Fruit fly (Drosophila melanogaster) whole organism, embryonic: ENCODE data around the gene Qsox2.

ENCODE experiments used
- BtbVII ChIP-seq: fragments of 200-800 bp; sonication (Bioruptor generic); optimal IDR thresholded peaks from 3 replicates; lab custom pipeline; 2017; ENCODE audit warnings: missing biosample characterization, mild to moderate bottlenecking, missing genetic modification characterization
- CG10209 ChIP-seq: fragments of 200-800 bp; sonication (Bioruptor generic); optimal IDR thresholded peaks from 3 replicates; lab custom pipeline; 2017; ENCODE audit warnings: missing biosample characterization, mild to moderate bottlenecking, missing genetic modification characterization, missing genetic modification reagents
- CG11504 ChIP-seq: fragments of 200-800 bp; sonication (Bioruptor generic); optimal IDR thresholded peaks from 3 replicates; lab custom pipeline; 2019; ENCODE audit warnings: missing biosample characterization, mild to moderate bottlenecking, missing genetic modification characterization, moderate library complexity
- CG11723 ChIP-seq: fragments of 200-800 bp; sonication (Bioruptor generic); optimal IDR thresholded peaks from 2 replicates; lab custom pipeline; 2017; ENCODE audit warnings: missing biosample characterization, mild to moderate bottlenecking, missing genetic modification characterization
- CG12942 ChIP-seq: fragments of 200-800 bp; sonication (Bioruptor generic); optimal IDR thresholded peaks from 3 replicates; lab custom pipeline; 2016; ENCODE audit warnings: missing biosample characterization, missing genetic modification characterization
- CG15479 ChIP-seq: fragments of 200-800 bp; sonication (Bioruptor generic); optimal IDR thresholded peaks from 3 replicates; lab custom pipeline; 2019; ENCODE audit warnings: missing biosample characterization, mild to moderate bottlenecking, missing genetic modification characterization, moderate library complexity
- CG17612 ChIP-seq: fragments of 200-800 bp; sonication (Bioruptor generic); IDR thresholded peaks from 2 replicates; pipeline ENCODE4 v1.3.6; 2022; ENCODE audit warnings: missing biosample characterization, missing genetic modification characterization
- CG17802 ChIP-seq: fragments of 200-800 bp; sonication (Bioruptor generic); optimal IDR thresholded peaks from 2 replicates; lab custom pipeline; 2018; ENCODE audit warnings: missing biosample characterization, mild to moderate bottlenecking, missing genetic modification characterization, moderate library complexity
- CG17829 ChIP-seq: fragments of 200-800 bp; optimal IDR thresholded peaks from 2 replicates; lab custom pipeline; 2019; ENCODE audit warnings: missing biosample characterization, mild to moderate bottlenecking, missing genetic modification characterization, moderate library complexity
- CG18619 ChIP-seq: fragments of 200-800 bp; sonication (Bioruptor generic); optimal IDR thresholded peaks from 3 replicates; lab custom pipeline; 2017; ENCODE audit warnings: missing biosample characterization, mild to moderate bottlenecking, missing genetic modification characterization
- CG2120 ChIP-seq: fragments of 200-800 bp; sonication (Bioruptor generic); optimal IDR thresholded peaks from 3 replicates; lab custom pipeline; 2016; ENCODE audit warnings: missing biosample characterization, missing genetic modification characterization
- CG2875 ChIP-seq: fragments of 200-800 bp; sonication (Bioruptor generic); optimal IDR thresholded peaks from 2 replicates; lab custom pipeline; 2017; ENCODE audit warnings: missing biosample characterization, mild to moderate bottlenecking, missing genetic modification characterization, missing genetic modification reagents
- CG31365 ChIP-seq: fragments of 200-800 bp; sonication (Bioruptor generic); optimal IDR thresholded peaks from 2 replicates; lab custom pipeline; 2018; ENCODE audit warnings: missing biosample characterization, mild to moderate bottlenecking, missing genetic modification characterization
- CG3281 ChIP-seq: fragments of 200-800 bp; sonication (Bioruptor generic); optimal IDR thresholded peaks from 3 replicates; lab custom pipeline; 2017; ENCODE audit warnings: missing biosample characterization, mild to moderate bottlenecking, missing genetic modification characterization
- CG3995 ChIP-seq: fragments of 200-800 bp; sonication (Bioruptor generic); optimal IDR thresholded peaks from 3 replicates; lab custom pipeline; 2016; ENCODE audit warnings: missing biosample characterization, missing genetic modification characterization
- CG6813 ChIP-seq: fragments of 200-800 bp; sonication (Bioruptor generic); optimal IDR thresholded peaks from 2 replicates; lab custom pipeline; 2017; ENCODE audit warnings: missing biosample characterization, missing genetic modification characterization, mild to moderate bottlenecking, moderate library complexity, missing genetic modification reagents
- CG7839 ChIP-seq: fragments of 200-800 bp; sonication (Bioruptor generic); optimal IDR thresholded peaks from 3 replicates; lab custom pipeline; 2018; ENCODE audit warnings: missing biosample characterization, mild to moderate bottlenecking, missing genetic modification characterization, moderate library complexity
- CG7928 ChIP-seq: fragments of 200-800 bp; sonication (Bioruptor generic); optimal IDR thresholded peaks from 2 replicates; lab custom pipeline; 2017; ENCODE audit warnings: missing biosample characterization, mild to moderate bottlenecking, missing genetic modification characterization
- CG8359 ChIP-seq: fragments of 200-800 bp; sonication (Bioruptor generic); optimal IDR thresholded peaks from 2 replicates; lab custom pipeline; 2017; ENCODE audit warnings: missing biosample characterization, mild to moderate bottlenecking, missing genetic modification characterization, borderline replicate concordance
- CG8944 ChIP-seq: fragments of 200-800 bp; sonication (Bioruptor generic); optimal IDR thresholded peaks from 3 replicates; lab custom pipeline; 2016; ENCODE audit warnings: missing biosample characterization, missing genetic modification characterization
- CG9609 ChIP-seq: fragments of 200-800 bp; sonication (Bioruptor generic); optimal IDR thresholded peaks from 3 replicates; lab custom pipeline; 2016; ENCODE audit warnings: missing biosample characterization, missing genetic modification characterization
- CG9932 ChIP-seq: fragments of 200-800 bp; sonication (Bioruptor generic); IDR thresholded peaks from 2 replicates; pipeline ENCODE4 v1.3.6; 2022; ENCODE audit warnings: missing biosample characterization, missing genetic modification characterization
- CHES-1-like ChIP-seq: fragments of 200-800 bp; sonication (Bioruptor generic); optimal IDR thresholded peaks from 2 replicates; lab custom pipeline; 2016; ENCODE audit warnings: missing biosample characterization, missing genetic modification characterization
- Deaf1 ChIP-seq: fragments of 200-800 bp; optimal IDR thresholded peaks from 3 replicates; lab custom pipeline; 2019; ENCODE audit warnings: missing biosample characterization, mild to moderate bottlenecking, missing genetic modification characterization, moderate library complexity
- Dfd ChIP-seq, 2 experiments: fragments of >200 bp; optimal IDR thresholded peaks; 2 replicates each; lab custom pipeline; 2017; ENCODE audit warnings: missing biosample characterization in 2 of 2, missing genetic modification characterization in 2 of 2
- Dip2 ChIP-seq: fragments of 200-800 bp; sonication (Bioruptor generic); IDR thresholded peaks from 2 replicates; pipeline ENCODE4 v1.3.6; 2022; ENCODE audit warnings: missing biosample characterization, missing genetic modification characterization
- GATAe ChIP-seq: fragments of 200-800 bp; sonication (Bioruptor generic); conservative IDR thresholded peaks from 2 replicates; pipeline ENCODE4 v1.3.6; 2022; ENCODE audit warnings: missing biosample characterization, missing genetic modification characterization
- Hmx ChIP-seq: fragments of 200-800 bp; sonication (Bioruptor generic); optimal IDR thresholded peaks from 2 replicates; lab custom pipeline; 2016; ENCODE audit warnings: missing biosample characterization, missing genetic modification characterization
- Meics ChIP-seq: fragments of 200-800 bp; sonication (Bioruptor generic); optimal IDR thresholded peaks from 2 replicates; lab custom pipeline; 2017; ENCODE audit warnings: missing biosample characterization, mild to moderate bottlenecking, missing genetic modification characterization
- Oaz ChIP-seq: fragments of 200-800 bp; sonication (Bioruptor generic); IDR thresholded peaks from 2 replicates; pipeline ENCODE4 v1.3.6; 2022; ENCODE audit warnings: missing biosample characterization, missing genetic modification characterization
- Oli ChIP-seq: fragments of 200-800 bp; sonication (Bioruptor generic); optimal IDR thresholded peaks from 2 replicates; lab custom pipeline; 2018; ENCODE audit warnings: missing biosample characterization, mild to moderate bottlenecking, missing genetic modification characterization, moderate library complexity
- ab ChIP-seq: fragments of 200-800 bp; sonication (Bioruptor generic); optimal IDR thresholded peaks from 2 replicates; lab custom pipeline; 2016; ENCODE audit warnings: missing biosample characterization, missing genetic modification characterization
- al ChIP-seq: fragments of 200-800 bp; sonication (Bioruptor generic); IDR thresholded peaks from 2 replicates; pipeline ENCODE4 v1.3.6; 2022; ENCODE audit warnings: missing biosample characterization, missing genetic modification characterization
- aop ChIP-seq: fragments of 200-800 bp; sonication (Bioruptor generic); IDR thresholded peaks from 2 replicates; pipeline ENCODE4 v1.3.6; 2022; ENCODE audit warnings: missing biosample characterization, missing genetic modification characterization
- ash1 ChIP-seq: fragments of 200-800 bp; sonication (Bioruptor generic); optimal IDR thresholded peaks from 2 replicates; lab custom pipeline; 2018; ENCODE audit warnings: missing biosample characterization, mild to moderate bottlenecking, missing genetic modification characterization
- dmrt99B ChIP-seq: fragments of 200-800 bp; sonication (Bioruptor generic); optimal IDR thresholded peaks from 2 replicates; lab custom pipeline; 2018; ENCODE audit warnings: missing biosample characterization, mild to moderate bottlenecking, missing genetic modification characterization, moderate library complexity
- gt ChIP-seq: fragments of 200-800 bp; sonication (Bioruptor generic); IDR thresholded peaks from 2 replicates; pipeline ENCODE4 v1.3.6; 2022; ENCODE audit warnings: missing biosample characterization, missing genetic modification characterization
- jumu ChIP-seq: fragments of 200-800 bp; sonication (Bioruptor generic); optimal IDR thresholded peaks from 3 replicates; lab custom pipeline; 2016; ENCODE audit warnings: missing biosample characterization, missing genetic modification characterization
- mld ChIP-seq: fragments of 200-800 bp; sonication (Bioruptor generic); IDR thresholded peaks from 3 replicates; pipeline ENCODE4 v1.3.6; 2022; ENCODE audit warnings: missing biosample characterization, missing genetic modification characterization; ENCODE audit not compliant: partially characterized antibody
- onecut ChIP-seq: fragments of 200-800 bp; sonication (Bioruptor generic); IDR thresholded peaks from 2 replicates; pipeline ENCODE4 v1.3.6; 2022; ENCODE audit warnings: missing biosample characterization, missing genetic modification characterization
- pfk ChIP-seq: fragments of 200-800 bp; sonication (Bioruptor generic); optimal IDR thresholded peaks from 2 replicates; lab custom pipeline; 2018; ENCODE audit warnings: missing biosample characterization, mild to moderate bottlenecking, missing genetic modification characterization, moderate library complexity
- pzg ChIP-seq: fragments of 200-800 bp; sonication (Bioruptor generic); optimal IDR thresholded peaks from 3 replicates; lab custom pipeline; 2018; ENCODE audit warnings: missing biosample characterization, mild to moderate bottlenecking, missing genetic modification characterization, moderate library complexity
- run ChIP-seq: fragments of 200-800 bp; sonication (Bioruptor generic); optimal IDR thresholded peaks from 3 replicates; lab custom pipeline; 2018; ENCODE audit warnings: missing biosample characterization, mild to moderate bottlenecking, missing genetic modification characterization
- shn ChIP-seq: fragments of 200-800 bp; sonication (Bioruptor generic); optimal IDR thresholded peaks from 3 replicates; lab custom pipeline; 2016; ENCODE audit warnings: missing biosample characterization, missing genetic modification characterization
- slbo ChIP-seq: fragments of 200-800 bp; sonication (Bioruptor generic); IDR thresholded peaks from 2 replicates; pipeline ENCODE4 v1.3.6; 2022; ENCODE audit warnings: missing biosample characterization, missing genetic modification characterization
- stwl ChIP-seq: fragments of 200-800 bp; sonication (Bioruptor generic); optimal IDR thresholded peaks from 3 replicates; lab custom pipeline; 2018; ENCODE audit warnings: missing biosample characterization, mild to moderate bottlenecking, missing genetic modification characterization, moderate library complexity
- tap ChIP-seq: fragments of 200-800 bp; optimal IDR thresholded peaks from 3 replicates; lab custom pipeline; 2019; ENCODE audit warnings: missing biosample characterization, mild to moderate bottlenecking, missing genetic modification characterization, moderate library complexity
- tll ChIP-seq, 2 experiments: fragments of 200-800 bp in 1 of 2; fragments of >200 bp in 1 of 2; sonication (Bioruptor generic) in 1 of 2; optimal IDR thresholded peaks; 2 replicates each; lab custom pipeline; 2017 to 2019; ENCODE audit warnings: missing biosample characterization in 2 of 2, missing genetic modification characterization in 2 of 2, mild to moderate bottlenecking in 1 of 2, moderate library complexity in 1 of 2
- toy ChIP-seq: fragments of 200-800 bp; sonication (Bioruptor generic); IDR thresholded peaks from 2 replicates; pipeline ENCODE4 v1.3.6; 2022; ENCODE audit warnings: missing biosample characterization, missing genetic modification characterization
- tup ChIP-seq: fragments of 200-800 bp; sonication (Bioruptor generic); optimal IDR thresholded peaks from 2 replicates; lab custom pipeline; 2016; ENCODE audit warnings: missing biosample characterization, mild to moderate bottlenecking, missing genetic modification characterization, moderate library complexity
- vfl ChIP-seq: fragments of 200-800 bp; sonication (Bioruptor generic); optimal IDR thresholded peaks from 2 replicates; lab custom pipeline; 2016; ENCODE audit warnings: missing biosample characterization, missing genetic modification characterization

The Qsox2 gene

dm6 chr3R:21874982-21875466 lies 38.5 kb upstream of the Qsox2 start, which contains the start of gene CG6656 (continued):
- TF ChIP-seq Dip2 (GFP tag; lab: Robert Waterston, UW) = no peak
- TF ChIP-seq tup (GFP tag; lab: Kevin White, UChicago) = no peak
- no peak for TF ChIP-seq dmrt99B (tag; lab: Kevin White, UChicago)
- TF ChIP-seq CG7928 (GFP tag; lab: Kevin White, UChicago) = no peak
- TF ChIP-seq CG9609 (GFP tag; lab: Kevin White, UChicago) = no peak
- TF ChIP-seq CG9932 = 0 out of 2 replicates have a peak, but pooled peaks have one; percentile 19
- peak; percentile 1 for TF ChIP-seq CG6813 (GFP tag; lab: Kevin White, UChicago)
- TF ChIP-seq vfl (GFP tag; lab: Kevin White, UChicago) = no peak
- peak; percentile 5 for TF ChIP-seq CG18619
- no peak for TF ChIP-seq CG3281 (GFP tag; lab: Kevin White, UChicago)
- TF ChIP-seq CG31365 (tag; lab: Kevin White, UChicago) = no peak
- no peak for TF ChIP-seq Oaz (GFP tag; lab: Robert Waterston, UW)
- TF ChIP-seq CG11504 (tag; lab: Kevin White, UChicago) = no peak
- no peak for TF ChIP-seq run (tag; lab: Kevin White, UChicago)
- TF ChIP-seq CHES-1-like (GFP tag; lab: Kevin White, UChicago) = no peak
- no peak for TF ChIP-seq Dfd (GFP tag; optimal IDR thresholded peaks at IDR 0.05; lab: Kevin White, UChicago)
- no peak for TF ChIP-seq CG8944 (GFP tag; lab: Kevin White, UChicago)
- TF ChIP-seq Deaf1 (tag; lab: Kevin White, UChicago) = no peak
- peak; percentile 16 for TF ChIP-seq CG10209 (GFP tag; lab: Kevin White, UChicago)
- TF ChIP-seq ash1 (GFP tag; lab: Kevin White, UChicago) = no peak
- no peak for TF ChIP-seq CG2120 (GFP tag; lab: Kevin White, UChicago)
- TF ChIP-seq tll (GFP tag; optimal IDR thresholded peaks at IDR 0.05; lab: Kevin White, UChicago) = no peak
- no peak for TF ChIP-seq pfk (GFP tag; lab: Kevin White, UChicago)
- TF ChIP-seq GATAe = no peak
- no peak for TF ChIP-seq tap (tag; lab: Kevin White, UChicago)
- TF ChIP-seq CG7839 (tag; lab: Kevin White, UChicago) = no peak
- no peak for TF ChIP-seq al (GFP tag; lab: Robert Waterston, UW)
- no peak for TF ChIP-seq shn (GFP tag; lab: Kevin White, UChicago)
- no peak for TF ChIP-seq Meics (GFP tag; lab: Kevin White, UChicago)
- TF ChIP-seq ab = no peak
- no peak for TF ChIP-seq stwl
- no peak for TF ChIP-seq Oli
- TF ChIP-seq CG17802 = no peak
- no peak for TF ChIP-seq toy (GFP tag; lab: Robert Waterston, UW)
- peak; percentile 24; the same call in 1 of the 2 replicates for TF ChIP-seq slbo (GFP tag; lab: Robert Waterston, UW)
- TF ChIP-seq CG8359 (GFP tag; lab: Kevin White, UChicago) = no peak
- no peak for TF ChIP-seq CG2875 (GFP tag; lab: Kevin White, UChicago)
- TF ChIP-seq mld = no peak
- TF ChIP-seq CG15479 (GFP tag; lab: Kevin White, UChicago) = no peak
- TF ChIP-seq pzg (GFP tag; lab: Kevin White, UChicago) = no peak
- TF ChIP-seq CG3995 = no peak
- TF ChIP-seq jumu (GFP tag; lab: Kevin White, UChicago) = no peak
- no peak for TF ChIP-seq Hmx (GFP tag; lab: Kevin White, UChicago)
- no peak for TF ChIP-seq CG11723 (GFP tag; lab: Kevin White, UChicago)
- TF ChIP-seq BtbVII (GFP tag; lab: Kevin White, UChicago) = no peak
- no peak for TF ChIP-seq onecut (GFP tag; lab: Robert Waterston, UW)
- TF ChIP-seq gt (GFP tag; lab: Robert Waterston, UW) = no peak
- TF ChIP-seq CG17612 = no peak
- no peak for TF ChIP-seq CG12942
- TF ChIP-seq CG17829 = peak; percentile 14
- TF ChIP-seq aop (GFP tag; lab: Robert Waterston, UW) = no peak
